Worm (Caenorhabditis elegans) whole organism, L4/young adult: ENCODE data around the gene F54D5.5.

ENCODE experiments used
- dao-5 ChIP-seq: sonication (generic microtip); optimal IDR thresholded peaks from 2 replicates; lab custom pipeline; 2016; ENCODE audit warnings: missing genotype, missing genetic modification characterization, moderate library complexity, missing compliant biosample characterization
- him-1 ChIP-seq: sonication (generic microtip); optimal IDR thresholded peaks from 2 replicates; lab custom pipeline; 2016; ENCODE audit warnings: missing genotype, missing genetic modification reagents, missing genetic modification characterization, missing compliant biosample characterization

ce11 chrII:11568670-11569069, 1.9 kb upstream of the F54D5.5 start:
- no peak for TF ChIP-seq him-1 (tag; lab: Kevin White, UChicago)
- TF ChIP-seq dao-5 (tag; lab: Kevin White, UChicago): no peak
